Worm (Caenorhabditis elegans): ENCODE measurements around the gene ceh-7.

- TF ChIP-seq nhr-237 (tag; optimal IDR thresholded peaks at IDR 0.05) (no peak), dmd-8 (GFP tag; IDR thresholded peaks at IDR 0.05) (no peak), ceh-82 (tag; optimal IDR thresholded peaks at IDR 0.05) (no peak), R02D3.7 (tag; optimal IDR thresholded peaks at IDR 0.05) (no peak), ces-1 (GFP tag; optimal IDR thresholded peaks at IDR 0.05) (no peak), ztf-11 (tag; optimal IDR thresholded peaks at IDR 0.05) (no peak), lin-39 (tag; optimal IDR thresholded peaks at IDR 0.05) (no peak), mdl-1 (tag; optimal IDR thresholded peaks at IDR 0.05) (no peak), unc-39 (tag; optimal IDR thresholded peaks at IDR 0.05) (no peak), nhr-77 (tag; optimal IDR thresholded peaks at IDR 0.05) (no peak)
Observed at ce11 chrII:8658835-8659234, 44.8 kb downstream of the ceh-7 start, which contains the start of gene atg-10.
